Worm (Caenorhabditis elegans) whole organism, L4/young adult: Measurements from ENCODE around the gene flp-32.

Experiments
- W03F9.2 ChIP-seq: fragments of 150-350 bp; optimal IDR thresholded peaks from 2 replicates; lab custom pipeline; 2014; ENCODE audit warnings: missing biosample characterization, missing genetic modification characterization
- dao-5 ChIP-seq: sonication (generic microtip); optimal IDR thresholded peaks from 2 replicates; lab custom pipeline; 2016; ENCODE audit warnings: missing genotype, missing genetic modification characterization, moderate library complexity, missing compliant biosample characterization
- him-1 ChIP-seq: sonication (generic microtip); optimal IDR thresholded peaks from 2 replicates; lab custom pipeline; 2016; ENCODE audit warnings: missing genotype, missing genetic modification reagents, missing genetic modification characterization, missing compliant biosample characterization

flp-32 gene

ce11 chrX:15433487-15433886 is at the start of gene flp-32:
flp-32 (plus strand) TSS chrX:15433787.
- no peak for TF ChIP-seq W03F9.2 (tag; lab: Kevin White, UChicago)
- TF ChIP-seq him-1 (tag; lab: Kevin White, UChicago) = no peak
- TF ChIP-seq dao-5 = no peak

ce11 chrX:15384090-15384624 is 49.4 kb upstream of the flp-32 start:
- TF ChIP-seq him-1 (tag; lab: Kevin White, UChicago) (no peak), W03F9.2 (tag; lab: Kevin White, UChicago) (no peak), dao-5 (no peak)

ce11 chrX:15385379-15385778 is 48.2 kb upstream of the flp-32 start:
- TF ChIP-seq dao-5 (no peak), W03F9.2 (tag; lab: Kevin White, UChicago) (no peak), him-1 (tag; lab: Kevin White, UChicago) (no peak)

ce11 chrX:15385807-15386349 is 47.7 kb upstream of the flp-32 start:
- no peak for TF ChIP-seq dao-5
- TF ChIP-seq him-1 (tag; lab: Kevin White, UChicago) = peak; percentile 71

ce11 chrX:15388259-15388658 is 45.3 kb upstream of the flp-32 start:
- no peak for TF ChIP-seq him-1 (tag; lab: Kevin White, UChicago)
- TF ChIP-seq W03F9.2 (tag; lab: Kevin White, UChicago) = no peak
- TF ChIP-seq dao-5 = no peak

- TF ChIP-seq dao-5 (no peak), W03F9.2 (tag; lab: Kevin White, UChicago) (no peak), him-1 (tag; lab: Kevin White, UChicago) (no peak)
These were observed 43.7 kb upstream of the flp-32 start for ce11 chrX:15389853-15390252.

- TF ChIP-seq him-1 (tag; lab: Kevin White, UChicago) (no peak), W03F9.2 (tag; lab: Kevin White, UChicago) (no peak)
These were observed 40.9 kb upstream of the flp-32 start for ce11 chrX:15392672-15393071.

- TF ChIP-seq him-1 (tag; lab: Kevin White, UChicago) (peak; percentile 46), W03F9.2 (tag; lab: Kevin White, UChicago) (no peak), dao-5 (no peak)
These were observed 37.9 kb upstream of the flp-32 start for ce11 chrX:15395723-15396122.

- TF ChIP-seq him-1 (tag; lab: Kevin White, UChicago) (no peak), dao-5 (no peak), W03F9.2 (tag; lab: Kevin White, UChicago) (no peak)
These were observed 26.0 kb upstream of the flp-32 start, which contains the start of gene psa-3 for ce11 chrX:15407631-15408030. psa-3 (plus strand) TSS chrX:15407931.

ce11 chrX:15408577-15408976 is 25.0 kb upstream of the flp-32 start:
- no peak for TF ChIP-seq him-1 (tag; lab: Kevin White, UChicago)
- no peak for TF ChIP-seq dao-5
- TF ChIP-seq W03F9.2 (tag; lab: Kevin White, UChicago) = no peak

- TF ChIP-seq W03F9.2 (tag; lab: Kevin White, UChicago) = no peak
- TF ChIP-seq him-1 (tag; lab: Kevin White, UChicago) = no peak
- no peak for TF ChIP-seq dao-5
These were observed 18.4 kb upstream of the flp-32 start, which contains the start of gene pqn-36 for ce11 chrX:15415226-15415625. pqn-36 (minus strand) TSS chrX:15415493.

- TF ChIP-seq dao-5 = no peak
- no peak for TF ChIP-seq him-1 (tag; lab: Kevin White, UChicago)
- TF ChIP-seq W03F9.2 (tag; lab: Kevin White, UChicago) = no peak
These were observed 12.9 kb upstream of the flp-32 start, which contains the start of gene F39D8.3 for ce11 chrX:15420671-15421070. F39D8.3 (plus strand) TSS chrX:15420971.

- no peak for TF ChIP-seq W03F9.2 (tag; lab: Kevin White, UChicago)
- no peak for TF ChIP-seq dao-5
- no peak for TF ChIP-seq him-1 (tag; lab: Kevin White, UChicago)
These were observed 9.7 kb upstream of the flp-32 start for ce11 chrX:15423708-15424423.

ce11 chrX:15427931-15428330 is 5.7 kb upstream of the flp-32 start, which contains the start of gene nas-13:
nas-13 (minus strand) TSS chrX:15428253.
- TF ChIP-seq dao-5 (no peak), him-1 (tag; lab: Kevin White, UChicago) (no peak), W03F9.2 (tag; lab: Kevin White, UChicago) (no peak)
